Fruit fly (Drosophila melanogaster) whole organism, wandering third instar larva: Measurements from ENCODE around the gene CG15014.

Experiments
- Abd-B ChIP-seq: fragments of >200 bp; optimal IDR thresholded peaks from 2 replicates; lab custom pipeline; 2017; ENCODE audit warnings: missing biosample characterization, missing genetic modification characterization
- CG32264 ChIP-seq: fragments of 200-800 bp; sonication (Bioruptor generic); optimal IDR thresholded peaks from 2 replicates; lab custom pipeline; 2016; ENCODE audit warnings: missing biosample characterization, missing genetic modification characterization
- Dfd ChIP-seq: fragments of >200 bp; optimal IDR thresholded peaks from 2 replicates; lab custom pipeline; 2017; ENCODE audit warnings: missing biosample characterization, missing genetic modification characterization
- Dif ChIP-seq: fragments of 200-275, 200-300 bp; sonication (Bioruptor generic); optimal IDR thresholded peaks from 2 replicates; lab custom pipeline; 2018; ENCODE audit warnings: missing biosample characterization, missing genetic modification characterization; ENCODE audit not compliant: partially characterized antibody
- GATAd ChIP-seq: sonication (Bioruptor generic); optimal IDR thresholded peaks from 2 replicates; lab custom pipeline; 2016; ENCODE audit warnings: missing biosample characterization, missing genetic modification characterization
- HLH106 ChIP-seq: fragments of 200-800 bp; optimal IDR thresholded peaks from 3 replicates; lab custom pipeline; 2019; ENCODE audit warnings: missing biosample characterization, mild to moderate bottlenecking, missing genetic modification characterization, moderate library complexity
- Hnf4 ChIP-seq: fragments of 200-800 bp; sonication (Bioruptor generic); optimal IDR thresholded peaks from 2 replicates; lab custom pipeline; 2016; ENCODE audit warnings: missing biosample characterization, mild to moderate bottlenecking, missing genetic modification characterization
- Jra ChIP-seq: sonication (Bioruptor generic); optimal IDR thresholded peaks from 2 replicates; lab custom pipeline; 2016; ENCODE audit warnings: missing biosample characterization, missing genetic modification characterization
- Myc ChIP-seq: fragments of >200 bp; optimal IDR thresholded peaks from 2 replicates; lab custom pipeline; 2017
- OdsH ChIP-seq: fragments of 200-800 bp; sonication (Bioruptor generic); optimal IDR thresholded peaks from 2 replicates; lab custom pipeline; 2016; ENCODE audit warnings: missing biosample characterization, mild to moderate bottlenecking, missing genetic modification characterization
- Rel ChIP-seq, 2 experiments: fragments of 200-800 bp; sonication (Bioruptor generic) in 1 of 2; optimal IDR thresholded peaks; 2 replicates in 1 of 2; 3 replicates in 1 of 2; lab custom pipeline; 2016 to 2019; ENCODE audit warnings: mild to moderate bottlenecking in 2 of 2, missing biosample characterization in 2 of 2, missing genetic modification characterization in 2 of 2, moderate library complexity in 1 of 2
- Sp1 ChIP-seq: fragments of 200-800 bp; sonication (Bioruptor generic); optimal IDR thresholded peaks from 3 replicates; lab custom pipeline; 2019; ENCODE audit warnings: missing biosample characterization, mild to moderate bottlenecking, missing genetic modification characterization, moderate library complexity
- Vsx2 ChIP-seq: fragments of 200-300, 225-300 bp; sonication (Bioruptor generic); optimal IDR thresholded peaks from 2 replicates; lab custom pipeline; 2018; ENCODE audit warnings: missing biosample characterization, missing genetic modification characterization; ENCODE audit not compliant: partially characterized antibody
- brk ChIP-seq: fragments of 200-800 bp; sonication (Bioruptor generic); optimal IDR thresholded peaks from 2 replicates; lab custom pipeline; 2016; ENCODE audit warnings: missing biosample characterization, mild to moderate bottlenecking, missing genetic modification characterization
- dl ChIP-seq, 2 experiments: fragments of 175-275, 200-275 bp in 1 of 2; fragments of 200-275 bp in 1 of 2; sonication (Bioruptor generic); optimal IDR thresholded peaks; lab custom pipeline; 2018; ENCODE audit warnings: mild to moderate bottlenecking in 2 of 2, missing biosample characterization in 2 of 2, missing genetic modification characterization in 2 of 2, moderate library complexity in 2 of 2; ENCODE audit not compliant: partially characterized antibody in 2 of 2, insufficient read depth in 1 of 2
- dmrt93B ChIP-seq: fragments of 200-800 bp; sonication (Bioruptor generic); optimal IDR thresholded peaks from 2 replicates; lab custom pipeline; 2018; ENCODE audit warnings: missing biosample characterization, mild to moderate bottlenecking, missing genetic modification characterization
- dsf ChIP-seq: sonication (Bioruptor generic); optimal IDR thresholded peaks from 2 replicates; lab custom pipeline; 2016; ENCODE audit warnings: missing biosample characterization, missing genetic modification characterization, borderline replicate concordance
- foxo ChIP-seq, 2 experiments: fragments of 200-800 bp; sonication (Bioruptor generic); optimal IDR thresholded peaks; 2 replicates in 1 of 2; 3 replicates in 1 of 2; lab custom pipeline; 2016 to 2017; ENCODE audit warnings: missing biosample characterization in 2 of 2, missing genetic modification characterization in 2 of 2
- fru ChIP-seq: fragments of 200-800 bp; sonication (Bioruptor generic); optimal IDR thresholded peaks from 3 replicates; lab custom pipeline; 2016; ENCODE audit warnings: missing biosample characterization, mild to moderate bottlenecking, missing genetic modification characterization
- h ChIP-seq: fragments of 200-800 bp; sonication (Bioruptor generic); optimal IDR thresholded peaks from 3 replicates; lab custom pipeline; 2016; ENCODE audit warnings: missing biosample characterization, mild to moderate bottlenecking, missing genetic modification characterization
- jim ChIP-seq: fragments of 175-275, 200-325 bp; sonication (Bioruptor generic); optimal IDR thresholded peaks from 2 replicates; lab custom pipeline; 2016; ENCODE audit warnings: missing biosample characterization, mild to moderate bottlenecking, missing genetic modification characterization
- lola ChIP-seq: fragments of >200 bp; optimal IDR thresholded peaks from 2 replicates; lab custom pipeline; 2017; ENCODE audit warnings: missing biosample characterization, missing genetic modification characterization
- pan ChIP-seq: fragments of >200 bp; optimal IDR thresholded peaks from 2 replicates; lab custom pipeline; 2017
- sage ChIP-seq: fragments of 200-800 bp; sonication (Bioruptor generic); optimal IDR thresholded peaks from 2 replicates; lab custom pipeline; 2016; ENCODE audit warnings: missing biosample characterization, mild to moderate bottlenecking, missing genetic modification characterization
- tai ChIP-seq: sonication (Bioruptor generic); optimal IDR thresholded peaks from 2 replicates; lab custom pipeline; 2016; ENCODE audit warnings: missing biosample characterization, missing genetic modification characterization
- woc ChIP-seq: sonication (Bioruptor generic); optimal IDR thresholded peaks from 2 replicates; lab custom pipeline; 2016; ENCODE audit warnings: missing biosample characterization, mild to moderate bottlenecking, missing genetic modification characterization

CG15014 gene

DNA sequence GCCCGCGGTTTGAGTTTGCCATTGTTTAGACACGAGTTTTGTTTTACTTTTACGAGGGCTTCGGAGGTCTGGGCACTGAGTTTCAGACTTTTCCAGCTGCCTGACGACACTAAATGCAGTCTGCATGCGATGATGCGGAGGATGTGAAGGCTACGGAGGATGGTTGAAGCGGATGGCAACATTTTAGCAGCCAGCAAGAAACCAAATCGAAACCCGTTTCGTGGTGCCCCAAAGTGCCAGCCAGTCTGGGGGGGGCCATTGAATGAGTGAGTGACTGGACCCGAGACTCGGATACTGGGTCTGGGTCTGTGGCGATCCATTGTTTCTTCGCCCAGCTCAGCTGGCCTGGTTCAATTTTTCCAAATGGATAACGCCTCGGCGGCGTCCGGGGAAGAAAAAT lies 27.3 kb upstream of the CG15014 start:
- TF ChIP-seq Vsx2 (GFP tag; lab: Kevin White, UChicago) (no peak), Dif (peak; percentile 36), HLH106 (tag; lab: Kevin White, UChicago) (no peak)

DNA sequence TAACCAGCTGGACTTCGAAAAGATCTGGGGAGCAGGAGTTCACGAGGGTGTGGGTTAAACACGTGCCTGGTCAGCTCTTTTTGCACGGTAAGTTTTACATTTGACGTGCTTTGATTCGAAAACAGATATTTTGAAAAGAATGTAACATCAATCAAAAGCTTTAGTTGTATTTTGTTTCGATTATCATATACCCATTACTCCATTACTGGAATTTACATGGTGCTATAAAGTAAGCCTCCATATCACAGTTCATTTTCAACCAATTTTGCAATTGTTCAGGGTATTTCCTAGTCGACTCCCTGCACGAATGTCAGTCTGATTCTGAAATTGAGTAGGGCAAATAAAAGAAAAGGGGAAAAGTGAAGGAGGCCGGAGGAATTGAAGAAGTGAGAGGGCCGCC lies 26.8 kb upstream of the CG15014 start:
- TF ChIP-seq Hnf4 (GFP tag; lab: Kevin White, UChicago) (no peak), jim (no peak), tai (GFP tag; lab: Kevin White, UChicago) (no peak), h (GFP tag; lab: Kevin White, UChicago) (no peak), Jra (no peak), foxo (GFP tag; optimal IDR thresholded peaks at IDR 0.05; lab: Kevin White, UChicago) (no peak)

DNA sequence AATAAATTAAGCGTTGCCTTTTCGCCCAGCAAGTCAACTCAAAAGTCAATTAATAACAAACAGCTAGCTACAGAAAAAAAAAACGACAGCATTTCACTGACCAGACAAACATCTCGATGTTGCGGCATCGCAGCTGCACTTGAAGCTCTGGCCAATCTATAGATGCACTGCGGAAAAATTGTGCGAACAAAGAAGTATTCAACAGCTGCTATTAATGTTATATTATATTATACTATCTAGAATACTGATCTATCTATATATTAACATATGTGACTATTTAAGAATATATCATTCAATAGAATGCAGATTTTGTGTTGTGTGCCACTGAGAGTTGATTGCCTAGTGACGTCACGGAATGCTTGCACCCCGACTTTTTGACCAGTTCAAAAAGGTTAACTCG lies 26.0 kb upstream of the CG15014 start:
- no peak for TF ChIP-seq sage
- TF ChIP-seq CG32264 = no peak
- TF ChIP-seq GATAd (GFP tag; lab: Kevin White, UChicago) = no peak
- no peak for TF ChIP-seq OdsH (GFP tag; lab: Kevin White, UChicago)
- no peak for TF ChIP-seq Dif
- no peak for TF ChIP-seq tai (GFP tag; lab: Kevin White, UChicago)
- TF ChIP-seq Vsx2 (GFP tag; lab: Kevin White, UChicago) = no peak
- TF ChIP-seq woc (GFP tag; lab: Kevin White, UChicago) = no peak
- no peak for TF ChIP-seq fru (GFP tag; lab: Kevin White, UChicago)
- TF ChIP-seq brk (GFP tag; lab: Kevin White, UChicago) = no peak

DNA sequence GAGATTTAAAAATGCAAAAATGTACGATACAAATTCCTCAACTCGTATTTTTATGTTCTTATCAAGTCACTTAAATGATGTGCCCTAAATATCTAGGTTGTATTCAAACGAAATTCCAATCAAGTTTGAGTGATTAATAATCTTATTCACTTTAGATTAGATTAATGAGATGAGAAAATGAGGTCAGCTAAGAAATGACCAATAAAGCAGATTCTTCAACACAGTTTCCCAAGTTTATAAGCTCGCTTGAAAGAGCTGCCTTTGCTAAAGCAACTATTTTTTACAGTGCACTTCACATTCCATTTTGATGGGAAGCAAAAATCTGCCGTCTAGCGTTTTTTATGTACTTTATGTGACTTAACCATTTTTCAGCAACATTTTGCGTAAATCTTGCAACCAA lies 24.3 kb upstream of the CG15014 start:
- no peak for TF ChIP-seq dsf (GFP tag; lab: Kevin White, UChicago)
- TF ChIP-seq foxo (GFP tag; optimal IDR thresholded peaks at IDR 0.05; lab: Kevin White, UChicago) = peak in 1 of 2 experiments; percentile 5

DNA sequence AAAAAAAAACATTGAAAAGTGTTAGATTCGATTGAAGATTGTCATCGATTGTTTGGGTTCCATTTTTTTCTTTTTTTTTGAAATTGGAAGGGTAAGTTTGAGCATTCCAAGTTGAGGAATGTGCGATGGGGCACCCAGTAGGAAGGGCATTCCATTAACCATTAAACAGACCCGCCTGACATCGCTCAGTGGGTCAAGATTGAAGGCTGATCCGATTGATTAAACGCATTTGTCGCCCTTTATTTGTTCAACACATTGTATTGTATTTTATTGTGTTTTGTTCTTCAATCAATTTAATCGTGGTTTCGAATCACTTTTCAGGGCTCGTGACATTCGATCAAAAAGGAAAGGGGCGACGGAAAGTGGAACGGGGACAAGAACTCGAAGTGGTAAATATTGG lies 19.0 kb upstream of the CG15014 start:
- TF ChIP-seq lola (GFP tag; lab: Kevin White, UChicago) (no peak), Dif (no peak), pan (no peak), Dfd (GFP tag; lab: Kevin White, UChicago) (no peak), HLH106 (tag; lab: Kevin White, UChicago) (no peak), Myc (no peak), Rel (GFP tag; optimal IDR thresholded peaks at IDR 0.05; lab: Kevin White, UChicago) (no peak), Rel (tag; optimal IDR thresholded peaks at IDR 0.05; lab: Kevin White, UChicago) (no peak), woc (GFP tag; lab: Kevin White, UChicago) (no peak)
- TF ChIP-seq, all 38 proteins: peak for 0

DNA sequence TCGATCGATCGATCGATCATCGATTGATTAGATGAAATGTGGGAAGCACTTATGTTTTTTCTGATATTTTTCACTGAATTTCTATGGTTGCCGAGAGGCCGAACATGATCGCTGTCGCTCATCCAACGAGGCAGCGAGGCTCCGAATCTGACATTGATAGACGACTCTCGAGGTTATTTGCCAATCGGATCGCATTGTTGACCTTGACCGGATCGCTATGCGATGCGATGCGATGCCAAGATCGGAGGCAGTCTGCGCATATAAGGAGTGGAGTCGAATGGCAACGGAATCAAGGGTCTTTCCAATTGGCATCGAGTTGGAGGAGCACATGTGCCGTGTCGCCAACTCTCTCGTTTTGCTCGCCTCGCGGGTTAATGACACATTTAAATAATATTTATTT lies 18.2 kb upstream of the CG15014 start:
- no peak for TF ChIP-seq jim
- TF ChIP-seq fru (GFP tag; lab: Kevin White, UChicago) = no peak
- no peak for TF ChIP-seq dmrt93B (GFP tag; lab: Kevin White, UChicago)
- no peak for TF ChIP-seq h (GFP tag; lab: Kevin White, UChicago)

DNA sequence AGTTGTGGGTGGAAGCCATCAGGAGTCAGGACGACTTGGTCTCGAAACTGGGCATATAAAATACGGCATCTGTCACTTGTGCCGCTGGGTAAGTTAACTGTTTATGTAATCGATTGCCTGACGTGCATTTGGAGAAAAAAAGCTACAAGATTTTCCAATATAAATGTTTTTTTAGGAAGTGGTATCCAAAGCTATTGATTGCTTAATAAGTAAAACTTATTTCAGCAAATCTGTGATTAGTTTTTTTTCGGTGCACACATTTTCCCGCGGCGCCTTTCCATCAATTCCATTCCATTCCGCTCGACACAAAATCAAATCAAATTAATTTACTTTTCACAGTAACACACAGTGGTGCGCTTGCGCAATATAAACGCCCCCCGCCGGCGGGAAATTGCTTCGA lies 17.5 kb upstream of the CG15014 start:
- no peak for TF ChIP-seq OdsH (GFP tag; lab: Kevin White, UChicago)
- TF ChIP-seq brk (GFP tag; lab: Kevin White, UChicago) = no peak
- no peak for TF ChIP-seq CG32264
- TF ChIP-seq tai (GFP tag; lab: Kevin White, UChicago) = no peak
- no peak for TF ChIP-seq lola (GFP tag; lab: Kevin White, UChicago)
- no peak for TF ChIP-seq Sp1 (GFP tag; lab: Kevin White, UChicago)
- TF ChIP-seq woc (GFP tag; lab: Kevin White, UChicago) = no peak
- no peak for TF ChIP-seq jim
- TF ChIP-seq Abd-B = no peak
- TF ChIP-seq HLH106 (tag; lab: Kevin White, UChicago) = no peak
- no peak for TF ChIP-seq sage
- TF ChIP-seq dl (GFP tag; optimal IDR thresholded peaks at IDR 0.05; lab: Kevin White, UChicago; ENCODE audit: insufficient read depth in 1 of 2, partially characterized antibody in 2 of 2) = no peak
